Worm (Caenorhabditis elegans) whole organism, mixed stage, embryonic: Measurements from ENCODE around the gene hdl-1.

Experiments used
- ceh-83 ChIP-seq: fragments of 200-800 bp; sonication (Bioruptor generic); optimal IDR thresholded peaks from 2 replicates; lab custom pipeline; 2018; ENCODE audit warnings: mild to moderate bottlenecking, missing genetic modification characterization, missing compliant biosample characterization
- ces-1 ChIP-seq: fragments of 150-350 bp; optimal IDR thresholded peaks from 2 replicates; lab custom pipeline; 2014; ENCODE audit warnings: missing biosample characterization, missing genetic modification reagents, missing genetic modification characterization
- elt-1 ChIP-seq: sonication (generic microtip); optimal IDR thresholded peaks from 2 replicates; lab custom pipeline; 2017; ENCODE audit warnings: missing genetic modification characterization, mild to moderate bottlenecking, missing compliant biosample characterization, antibody characterized with exemption, moderate library complexity, borderline replicate concordance; ENCODE audit not compliant: insufficient read depth
- hlh-1 ChIP-seq: fragments of 150-350 bp; optimal IDR thresholded peaks from 2 replicates; lab custom pipeline; 2014; ENCODE audit warnings: missing biosample characterization, missing genetic modification reagents, missing genetic modification characterization
- lin-13 ChIP-seq: fragments of 150-350 bp; optimal IDR thresholded peaks from 2 replicates; lab custom pipeline; 2014; ENCODE audit warnings: missing biosample characterization, missing genetic modification characterization
- lsy-2 ChIP-seq: fragments of 150-350 bp; optimal IDR thresholded peaks from 2 replicates; lab custom pipeline; 2014; ENCODE audit warnings: missing biosample characterization, missing genetic modification characterization
- mep-1 ChIP-seq: fragments of 150-350 bp; optimal IDR thresholded peaks from 2 replicates; lab custom pipeline; 2017; ENCODE audit warnings: missing biosample characterization, missing genetic modification reagents, missing genetic modification characterization, inconsistent platforms
- nhr-237 ChIP-seq: fragments of 150-350 bp; optimal IDR thresholded peaks from 2 replicates; lab custom pipeline; 2014; ENCODE audit warnings: missing biosample characterization, missing genetic modification characterization
- pha-4 ChIP-seq: fragments of 150-350 bp; optimal IDR thresholded peaks from 2 replicates; lab custom pipeline; 2018; ENCODE audit warnings: missing biosample characterization, missing genetic modification reagents, missing genetic modification characterization
- sem-2 ChIP-seq: fragments of 200-800 bp; sonication (Bioruptor generic); optimal IDR thresholded peaks from 2 replicates; lab custom pipeline; 2018; ENCODE audit warnings: mild to moderate bottlenecking, missing genetic modification characterization, missing compliant biosample characterization
- sptf-1 ChIP-seq: sonication (generic microtip); optimal IDR thresholded peaks from 2 replicates; lab custom pipeline; 2017; ENCODE audit warnings: mild to moderate bottlenecking, missing genetic modification characterization, moderate library complexity, missing compliant biosample characterization
- unc-62 ChIP-seq: fragments of 150-350 bp; optimal IDR thresholded peaks from 2 replicates; lab custom pipeline; 2014; ENCODE audit warnings: missing biosample characterization, missing genetic modification reagents, missing genetic modification characterization
- ztf-11 ChIP-seq: fragments of 150-350 bp; optimal IDR thresholded peaks from 2 replicates; lab custom pipeline; 2014; ENCODE audit warnings: missing biosample characterization, missing genetic modification characterization

- TF ChIP-seq lsy-2 (tag; lab: Kevin White, UChicago) = no peak
- no peak for TF ChIP-seq hlh-1 (tag; lab: Kevin White, UChicago)
- no peak for TF ChIP-seq ztf-11 (tag; lab: Kevin White, UChicago)
- no peak for TF ChIP-seq pha-4 (tag; lab: Kevin White, UChicago)
- TF ChIP-seq nhr-237 (tag; lab: Kevin White, UChicago) = no peak
- TF ChIP-seq mep-1 (tag; lab: Kevin White, UChicago) = no peak
- no peak for TF ChIP-seq sptf-1 (tag; lab: Kevin White, UChicago)
- TF ChIP-seq unc-62 (GFP tag; lab: Kevin White, UChicago) = no peak
- TF ChIP-seq ces-1 (GFP tag; lab: Kevin White, UChicago) = no peak
- no peak for TF ChIP-seq ceh-83 (GFP tag; lab: Kevin White, UChicago)
- TF ChIP-seq lin-13 (tag; lab: Kevin White, UChicago) = no peak
- TF ChIP-seq sem-2 (GFP tag; lab: Kevin White, UChicago) = no peak
- no peak for TF ChIP-seq elt-1 (tag; lab: Kevin White, UChicago)
Measured at ce11 chrIV:11949717-11950116, at the start of gene hdl-1.
